Fruit fly (Drosophila melanogaster): ENCODE data around the gene Klp3A.

Klp3A gene

DNA sequence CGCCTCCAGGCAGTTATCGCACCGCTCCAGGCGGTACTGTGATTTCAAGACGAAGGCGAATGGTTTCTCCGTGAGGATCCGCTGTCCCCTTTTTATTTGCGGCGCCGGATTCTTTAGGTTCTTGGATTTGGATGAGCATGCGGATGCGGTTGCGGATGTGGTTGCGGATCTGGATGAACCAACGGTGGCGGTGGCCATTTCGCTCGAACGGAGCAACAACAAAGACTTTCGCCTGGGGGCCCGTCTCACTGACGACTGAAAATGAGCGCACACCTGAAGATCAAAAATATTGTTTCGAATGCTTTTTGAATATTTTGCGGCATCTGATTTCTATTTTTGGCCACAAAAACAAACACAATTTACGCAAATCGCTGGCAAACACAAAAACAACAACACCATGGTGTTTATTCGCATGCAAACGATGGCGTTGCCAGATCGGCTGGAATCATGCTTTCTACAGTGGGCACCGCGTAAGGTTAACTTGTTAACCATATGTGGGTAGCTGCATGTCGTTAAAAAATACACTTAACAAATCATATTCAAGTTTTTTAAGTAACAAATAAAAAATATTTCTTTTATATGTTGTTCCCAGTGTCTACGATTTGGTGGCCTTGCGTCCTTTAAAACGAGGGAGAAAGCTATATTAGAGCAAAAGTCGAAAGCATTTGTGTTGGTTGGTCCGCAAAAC, 4.8 kb upstream of the Klp3A start, which contains the start of gene Smyd3 (continued):
- TF ChIP-seq CG30020 (tag; optimal IDR thresholded peaks at IDR 0.05) (peak; percentile 21), Atf-2 (GFP tag; optimal IDR thresholded peaks at IDR 0.05) (peak; percentile 65), CG10209 (GFP tag; optimal IDR thresholded peaks at IDR 0.05) (peak; percentile 59), gsb-n (tag; optimal IDR thresholded peaks at IDR 0.05) (no peak), tio (GFP tag; optimal IDR thresholded peaks at IDR 0.05) (no peak), zfh1 (GFP tag; IDR thresholded peaks at IDR 0.05) (peak; percentile 87), CG16813 (GFP tag; IDR thresholded peaks at IDR 0.05; ENCODE audit: partially characterized antibody) (no peak), CG9215 (GFP tag; IDR thresholded peaks at IDR 0.05) (peak; percentile 53), HmgD (GFP tag; optimal IDR thresholded peaks at IDR 0.05) (no peak), CG42726 (GFP tag; IDR thresholded peaks at IDR 0.05; ENCODE audit: partially characterized antibody) (no peak), Antp (GFP tag; optimal IDR thresholded peaks at IDR 0.05) (peak; percentile 79), CG11085 (GFP tag; IDR thresholded peaks at IDR 0.05) (peak; percentile 63; the same call in 1 of the 2 replicates), gro (GFP tag; optimal IDR thresholded peaks at IDR 0.05) (peak; percentile 89), emc (GFP tag; optimal IDR thresholded peaks at IDR 0.05) (no peak), Hr78 (GFP tag; optimal IDR thresholded peaks at IDR 0.05) (no peak), CG4854 (GFP tag; optimal IDR thresholded peaks at IDR 0.05) (peak; percentile 77), CG31388 (GFP tag; optimal IDR thresholded peaks at IDR 0.05) (peak; percentile 59), Dp (GFP tag; optimal IDR thresholded peaks at IDR 0.05) (peak; percentile 30), Lpt (GFP tag; optimal IDR thresholded peaks at IDR 0.05) (no peak), CG14014 (GFP tag; IDR thresholded peaks at IDR 0.05) (peak; percentile 85), CG32532 (GFP tag; IDR thresholded peaks at IDR 0.05) (peak; percentile 89), NK7.1 (GFP tag; optimal IDR thresholded peaks at IDR 0.05) (peak; percentile 33), NfI (GFP tag; optimal IDR thresholded peaks at IDR 0.05) (peak; percentile 75), CG17359 (tag; optimal IDR thresholded peaks at IDR 0.05) (peak; percentile 76), crp (GFP tag; optimal IDR thresholded peaks at IDR 0.05) (peak in 1 of 2 experiments; percentile 34), crol (GFP tag; IDR thresholded peaks at IDR 0.05) (no peak), CG18011 (GFP tag; optimal IDR thresholded peaks at IDR 0.05) (peak; percentile 71), trem (tag; optimal IDR thresholded peaks at IDR 0.05) (peak; percentile 56), Ptx1 (GFP tag; IDR thresholded peaks at IDR 0.05) (peak; percentile 89), Ravus (GFP tag; IDR thresholded peaks at IDR 0.05) (peak; percentile 24; the same call in 1 of the 2 replicates), sd (tag; optimal IDR thresholded peaks at IDR 0.05) (no peak), CG10654 (GFP tag; optimal IDR thresholded peaks at IDR 0.05) (peak; percentile 64), CG11093 (GFP tag; IDR thresholded peaks at IDR 0.05) (peak; percentile 67), Poxn (GFP tag; IDR thresholded peaks at IDR 0.05) (no peak), ems (GFP tag; optimal IDR thresholded peaks at IDR 0.05) (peak; percentile 78), Abd-B (GFP tag; optimal IDR thresholded peaks at IDR 0.05) (peak; percentile 51), CG9932 (GFP tag; IDR thresholded peaks at IDR 0.05) (peak; percentile 88), Sry-δ (GFP tag; optimal IDR thresholded peaks at IDR 0.05) (peak; percentile 39), CG3726 (GFP tag; IDR thresholded peaks at IDR 0.05) (0 out of 3 replicates have a peak, but pooled peaks have one; percentile 26), bab2 (GFP tag; optimal IDR thresholded peaks at IDR 0.05) (peak; percentile 73), CG34422 (GFP tag; IDR thresholded peaks at IDR 0.05) (peak; percentile 84), dysf (GFP tag; IDR thresholded peaks at IDR 0.05) (peak; percentile 84), eyg (GFP tag; optimal IDR thresholded peaks at IDR 0.05) (peak; percentile 62), sim (GFP tag; IDR thresholded peaks at IDR 0.05) (no peak), H15 (GFP tag; IDR thresholded peaks at IDR 0.05) (peak; percentile 76; the same call in 2 of the 3 replicates), Hey (tag; optimal IDR thresholded peaks at IDR 0.05) (no peak), CG6765 (GFP tag; optimal IDR thresholded peaks at IDR 0.05) (peak; percentile 48), Nf-YA (GFP tag; IDR thresholded peaks at IDR 0.05) (peak; percentile 72), CG14050 (GFP tag; IDR thresholded peaks at IDR 0.05) (peak; percentile 72), Hsf (GFP tag; optimal IDR thresholded peaks at IDR 0.05) (peak; percentile 78)

All from whole organism, embryonic.